Worm (Caenorhabditis elegans) whole organism, L4 larva: ENCODE measurements around the gene lido-18.

Experiments
- D1046.2 ChIP-seq: fragments of 200-800 bp; sonication (Bioruptor generic); IDR thresholded peaks from 2 replicates; pipeline ENCODE4 v1.3.6; 2022; ENCODE audit warnings: missing genetic modification characterization, missing compliant biosample characterization
- F49E8.2 ChIP-seq: sonication (generic microtip); optimal IDR thresholded peaks from 2 replicates; lab custom pipeline; 2016; ENCODE audit warnings: missing compliant biosample characterization, mild to moderate bottlenecking, missing genetic modification characterization, borderline replicate concordance
- Y105C5A.15 ChIP-seq: fragments of 200-800 bp; sonication (Bioruptor generic); IDR thresholded peaks from 2 replicates; pipeline ENCODE4 v1.3.6; 2022; ENCODE audit warnings: missing genetic modification characterization, missing compliant biosample characterization
- Y5F2A.4 ChIP-seq: fragments of 200-800 bp; sonication (Bioruptor generic); optimal IDR thresholded peaks from 2 replicates; lab custom pipeline; 2018; ENCODE audit warnings: mild to moderate bottlenecking, missing genetic modification characterization, missing compliant biosample characterization
- Y75B8A.6 ChIP-seq: fragments of 200-800 bp; sonication (Bioruptor generic); IDR thresholded peaks from 2 replicates; pipeline ENCODE4 v1.3.6; 2022; ENCODE audit warnings: missing genetic modification reagents, missing genetic modification characterization, missing compliant biosample characterization
- ZK546.5 ChIP-seq, 2 experiments: sonication (generic microtip); optimal IDR thresholded peaks; 2 replicates each; lab custom pipeline; 2017; ENCODE audit warnings: missing biosample characterization in 2 of 2, missing genetic modification characterization in 2 of 2
- ama-1 ChIP-seq: fragments of 150-350 bp; optimal IDR thresholded peaks from 2 replicates; lab custom pipeline; 2014; ENCODE audit warnings: inconsistent platforms, mixed read lengths
- arid-1 ChIP-seq: fragments of 200-800 bp; sonication (Bioruptor generic); conservative IDR thresholded peaks from 2 replicates; pipeline ENCODE4 v1.3.6; 2022; ENCODE audit warnings: missing genetic modification reagents, missing genetic modification characterization, missing compliant biosample characterization
- attf-4 ChIP-seq: sonication (generic microtip); optimal IDR thresholded peaks from 3 replicates; lab custom pipeline; 2017; ENCODE audit warnings: missing biosample characterization, missing genetic modification characterization
- ceh-28 ChIP-seq: fragments of 150-350 bp; optimal IDR thresholded peaks from 2 replicates; lab custom pipeline; 2014; ENCODE audit warnings: missing biosample characterization, missing genetic modification reagents, missing genetic modification characterization
- ceh-44 ChIP-seq: fragments of 200-800 bp; sonication (Bioruptor generic); IDR thresholded peaks from 2 replicates; pipeline ENCODE4 v1.3.6; 2022; ENCODE audit warnings: missing genetic modification reagents, missing genetic modification characterization, missing compliant biosample characterization
- ceh-62 ChIP-seq: sonication (generic microtip); optimal IDR thresholded peaks from 2 replicates; lab custom pipeline; 2017; ENCODE audit warnings: missing biosample characterization, missing genetic modification characterization
- daf-16 ChIP-seq, 3 experiments: sonication (generic microtip); optimal IDR thresholded peaks; 2 replicates each; lab custom pipeline; 2016 to 2017; ENCODE audit warnings: missing genetic modification characterization in 3 of 3, missing genetic modification reagents in 3 of 3, mild to moderate bottlenecking in 2 of 3, missing compliant biosample characterization in 2 of 3, missing biosample characterization in 1 of 3, moderate library complexity in 1 of 3
- dmd-6 ChIP-seq: fragments of 200-800 bp; sonication (Bioruptor generic); IDR thresholded peaks from 2 replicates; pipeline ENCODE4 v1.3.6; 2022; ENCODE audit warnings: missing genetic modification reagents, missing genetic modification characterization, missing compliant biosample characterization
- dmd-8 ChIP-seq: fragments of 200-800 bp; sonication (Bioruptor generic); IDR thresholded peaks from 2 replicates; pipeline ENCODE4 v1.3.6; 2022; ENCODE audit warnings: missing genetic modification characterization, missing compliant biosample characterization
- dpl-1 ChIP-seq: fragments of 150-350 bp; optimal IDR thresholded peaks from 2 replicates; lab custom pipeline; 2014; ENCODE audit warnings: missing biosample characterization, missing genetic modification reagents, missing genetic modification characterization
- duxl-1 ChIP-seq: sonication (generic microtip); optimal IDR thresholded peaks from 2 replicates; lab custom pipeline; 2016; ENCODE audit warnings: mild to moderate bottlenecking, missing genetic modification characterization, moderate library complexity, missing compliant biosample characterization; ENCODE audit not compliant: poor library complexity
- dve-1 ChIP-seq: sonication (generic microtip); optimal IDR thresholded peaks from 2 replicates; lab custom pipeline; 2017; ENCODE audit warnings: antibody characterized with exemption, mild to moderate bottlenecking, missing genetic modification characterization, missing compliant biosample characterization; ENCODE audit not compliant: insufficient read depth
- egl-43 ChIP-seq: fragments of 200-800 bp; sonication (Bioruptor generic); IDR thresholded peaks from 2 replicates; pipeline ENCODE4 v1.3.6; 2022; ENCODE audit warnings: missing genetic modification reagents, missing genetic modification characterization, missing compliant biosample characterization
- fos-1 ChIP-seq: fragments of 150-350 bp; optimal IDR thresholded peaks from 2 replicates; lab custom pipeline; 2014; ENCODE audit warnings: missing biosample characterization, missing genetic modification characterization
- gei-8 ChIP-seq: fragments of 200-800 bp; sonication (Bioruptor generic); optimal IDR thresholded peaks from 2 replicates; lab custom pipeline; 2018; ENCODE audit warnings: mild to moderate bottlenecking, missing genetic modification characterization, missing compliant biosample characterization
- hif-1 ChIP-seq, 2 experiments: sonication (generic microtip); optimal IDR thresholded peaks; 2 replicates each; lab custom pipeline; 2016 to 2017; ENCODE audit warnings: missing compliant biosample characterization in 2 of 2, missing genetic modification characterization in 2 of 2, missing genetic modification reagents in 2 of 2, missing genotype in 2 of 2, mild to moderate bottlenecking in 1 of 2
- hmg-1.1 ChIP-seq: fragments of 200-800 bp; sonication (Bioruptor generic); IDR thresholded peaks from 2 replicates; pipeline ENCODE4 v1.3.6; 2022; ENCODE audit warnings: missing genetic modification reagents, missing genetic modification characterization, missing compliant biosample characterization
- lin-1 ChIP-seq: fragments of 200-800 bp; sonication (Bioruptor generic); IDR thresholded peaks from 2 replicates; pipeline ENCODE4 v1.3.6; 2022; ENCODE audit warnings: missing genetic modification reagents, missing genetic modification characterization, missing compliant biosample characterization
- lin-13 ChIP-seq: fragments of 150-350 bp; optimal IDR thresholded peaks from 2 replicates; lab custom pipeline; 2014; ENCODE audit warnings: missing biosample characterization, missing genetic modification reagents, missing genetic modification characterization
- lin-38 ChIP-seq: fragments of 200-800 bp; sonication (Bioruptor generic); IDR thresholded peaks from 2 replicates; pipeline ENCODE4 v1.3.6; 2022; ENCODE audit warnings: missing genetic modification reagents, missing genetic modification characterization, missing compliant biosample characterization
- lin-39 ChIP-seq: fragments of 150-350 bp; optimal IDR thresholded peaks from 2 replicates; lab custom pipeline; 2014; ENCODE audit warnings: missing biosample characterization, missing genetic modification reagents, missing genetic modification characterization
- lsy-2 ChIP-seq, 2 experiments: fragments of 150-350 bp in 1 of 2; sonication (generic microtip) in 1 of 2; optimal IDR thresholded peaks; 2 replicates each; lab custom pipeline; 2014 to 2017; ENCODE audit warnings: missing biosample characterization in 2 of 2, missing genetic modification characterization in 2 of 2
- madf-5 ChIP-seq, 2 experiments: fragments of 200-800 bp; sonication (Bioruptor generic); IDR thresholded peaks; 2 replicates each; pipeline ENCODE4 v1.3.6; 2022; ENCODE audit warnings: missing compliant biosample characterization in 2 of 2, missing genetic modification characterization in 2 of 2
- mep-1 ChIP-seq: fragments of 150-350 bp; sonication (generic microtip); optimal IDR thresholded peaks from 3 replicates; lab custom pipeline; 2014; ENCODE audit warnings: missing biosample characterization, missing genetic modification characterization
- mes-2 ChIP-seq: sonication (generic microtip); optimal IDR thresholded peaks from 2 replicates; lab custom pipeline; 2016; ENCODE audit warnings: missing genotype, mild to moderate bottlenecking, missing genetic modification characterization, missing compliant biosample characterization; ENCODE audit not compliant: poor library complexity, severe bottlenecking
- mxl-2 ChIP-seq: fragments of 200-800 bp; sonication (Bioruptor generic); conservative IDR thresholded peaks from 2 replicates; pipeline ENCODE4 v1.3.6; 2022; ENCODE audit warnings: missing genetic modification reagents, missing genetic modification characterization, missing compliant biosample characterization
- nhr-10 ChIP-seq: fragments of 150-350 bp; optimal IDR thresholded peaks from 2 replicates; lab custom pipeline; 2014; ENCODE audit warnings: missing biosample characterization, missing genetic modification characterization
- nhr-41 ChIP-seq: fragments of 200-800 bp; sonication (Bioruptor generic); IDR thresholded peaks from 2 replicates; pipeline ENCODE4 v1.3.6; 2022; ENCODE audit warnings: missing genetic modification reagents, missing genetic modification characterization, missing compliant biosample characterization
- nhr-76 ChIP-seq: fragments of 150-350 bp; optimal IDR thresholded peaks from 2 replicates; lab custom pipeline; 2014; ENCODE audit warnings: missing biosample characterization, missing genetic modification characterization
- snpc-1.2 ChIP-seq: fragments of 200-800 bp; sonication (Bioruptor generic); IDR thresholded peaks from 2 replicates; pipeline ENCODE4 v1.3.6; 2022; ENCODE audit warnings: missing genetic modification reagents, missing genetic modification characterization, missing compliant biosample characterization
- spr-1 ChIP-seq: sonication (generic microtip); optimal IDR thresholded peaks from 2 replicates; lab custom pipeline; 2016; ENCODE audit warnings: mild to moderate bottlenecking, missing genetic modification characterization, missing compliant biosample characterization
- spr-3 ChIP-seq: fragments of 200-800 bp; sonication (Bioruptor generic); optimal IDR thresholded peaks from 2 replicates; lab custom pipeline; 2018; ENCODE audit warnings: mild to moderate bottlenecking, missing genetic modification characterization, missing compliant biosample characterization
- tra-1 ChIP-seq: fragments of 200-800 bp; sonication (Bioruptor generic); IDR thresholded peaks from 2 replicates; pipeline ENCODE4 v1.3.6; 2022; ENCODE audit warnings: missing genetic modification reagents, missing genetic modification characterization, missing compliant biosample characterization
- unc-130 ChIP-seq: sonication (generic microtip); optimal IDR thresholded peaks from 2 replicates; lab custom pipeline; 2016; ENCODE audit warnings: missing genetic modification reagents, missing genetic modification characterization, missing compliant biosample characterization
- unc-39 ChIP-seq: sonication (generic microtip); optimal IDR thresholded peaks from 2 replicates; lab custom pipeline; 2017; ENCODE audit warnings: missing biosample characterization, missing genetic modification characterization
- vab-7 ChIP-seq: fragments of 200-800 bp; sonication (Bioruptor generic); IDR thresholded peaks from 2 replicates; pipeline ENCODE4 v1.3.6; 2022; ENCODE audit warnings: missing genetic modification reagents, missing genetic modification characterization, missing compliant biosample characterization
- zag-1 ChIP-seq: fragments of 150-350 bp; optimal IDR thresholded peaks from 2 replicates; lab custom pipeline; 2014; ENCODE audit warnings: missing biosample characterization, missing genetic modification characterization
- zfp-3 ChIP-seq: fragments of 200-800 bp; sonication (Bioruptor generic); conservative IDR thresholded peaks from 2 replicates; pipeline ENCODE4 v1.3.6; 2022; ENCODE audit warnings: missing genetic modification reagents, missing genetic modification characterization, missing compliant biosample characterization

lido-18 gene

ce11 chrIII:7710943-7711342 is 48.9 kb downstream of the lido-18 start (continued):
- 0 out of 2 replicates have a peak, but pooled peaks have one; percentile 29 for TF ChIP-seq vab-7 (GFP tag; lab: Robert Waterston, UW)
- no peak for TF ChIP-seq zfp-3
- TF ChIP-seq madf-5 (GFP tag; IDR thresholded peaks at IDR 0.05; lab: Robert Waterston, UW) = no peak
- TF ChIP-seq nhr-76 (tag; lab: Kevin White, UChicago) = no peak
- TF ChIP-seq gei-8 = no peak
- TF ChIP-seq fos-1 (tag; lab: Kevin White, UChicago) = no peak
- no peak for TF ChIP-seq ama-1 (lab: Kevin White, UChicago)
- TF ChIP-seq unc-39 (tag; lab: Kevin White, UChicago) = no peak
- TF ChIP-seq nhr-41 (GFP tag; lab: Robert Waterston, UW) = no peak
- TF ChIP-seq dmd-6 (GFP tag; lab: Robert Waterston, UW) = no peak; the same call in 1 of the 2 replicates
- TF ChIP-seq ceh-62 (tag; lab: Kevin White, UChicago) = no peak
- no peak for TF ChIP-seq Y105C5A.15 (GFP tag; lab: Robert Waterston, UW)
- peak; percentile 36 for TF ChIP-seq dpl-1 (GFP tag; lab: Kevin White, UChicago)
- peak; percentile 60 for TF ChIP-seq mep-1 (tag; lab: Kevin White, UChicago)
- no peak for TF ChIP-seq dmd-8 (GFP tag; lab: Robert Waterston, UW)
- no peak for TF ChIP-seq D1046.2 (GFP tag; lab: Robert Waterston, UW)
- TF ChIP-seq F49E8.2 (tag; lab: Kevin White, UChicago) = no peak
- TF ChIP-seq lin-39 = no peak
- TF ChIP-seq ceh-44 (GFP tag; lab: Robert Waterston, UW) = no peak
- TF ChIP-seq ZK546.5 (tag; optimal IDR thresholded peaks at IDR 0.05; lab: Kevin White, UChicago) = no peak
- no peak for TF ChIP-seq ceh-28 (tag; lab: Kevin White, UChicago)
- no peak for TF ChIP-seq daf-16 (GFP tag; optimal IDR thresholded peaks at IDR 0.05; lab: Kevin White, UChicago)
- TF ChIP-seq daf-16 (tag; optimal IDR thresholded peaks at IDR 0.05; lab: Kevin White, UChicago) = peak; percentile 35
- no peak for TF ChIP-seq unc-130 (GFP tag; lab: Kevin White, UChicago)
- no peak for TF ChIP-seq tra-1 (GFP tag; lab: Robert Waterston, UW)
- no peak for TF ChIP-seq mxl-2
- no peak for TF ChIP-seq nhr-10 (tag; lab: Kevin White, UChicago)
- TF ChIP-seq Y5F2A.4 (GFP tag; lab: Kevin White, UChicago) = no peak
- peak; percentile 45 for TF ChIP-seq dve-1 (tag; lab: Kevin White, UChicago)
- no peak for TF ChIP-seq zag-1 (tag; lab: Kevin White, UChicago)
- no peak for TF ChIP-seq lin-1
- no peak for TF ChIP-seq spr-1

ce11 chrIII:7711495-7711894 is 49.4 kb downstream of the lido-18 start:
- no peak for TF ChIP-seq mep-1 (tag; lab: Kevin White, UChicago)
- no peak for TF ChIP-seq ZK546.5 (tag; optimal IDR thresholded peaks at IDR 0.05; lab: Kevin White, UChicago)
- TF ChIP-seq snpc-1.2 = no peak
- no peak for TF ChIP-seq hif-1 (tag; optimal IDR thresholded peaks at IDR 0.05; lab: Kevin White, UChicago)
- TF ChIP-seq zag-1 (tag; lab: Kevin White, UChicago) = no peak
- no peak for TF ChIP-seq Y75B8A.6 (GFP tag; lab: Robert Waterston, UW)
- no peak for TF ChIP-seq gei-8
- TF ChIP-seq Y105C5A.15 (GFP tag; lab: Robert Waterston, UW) = no peak
- no peak for TF ChIP-seq lin-38 (GFP tag; lab: Robert Waterston, UW)

ce11 chrIII:7711908-7712359 is 49.9 kb downstream of the lido-18 start, which contains the start of gene C03B8.3:
Gene C03B8.3, plus strand, starts transcription at chrIII:7712309.
- TF ChIP-seq lin-13 (GFP tag; lab: Kevin White, UChicago) (peak; percentile 77), hmg-1.1 (GFP tag; lab: Robert Waterston, UW) (0 out of 2 replicates have a peak, but pooled peaks have one; percentile 11), arid-1 (GFP tag; lab: Robert Waterston, UW) (0 out of 2 replicates have a peak, but pooled peaks have one; percentile 24), duxl-1 (tag; lab: Kevin White, UChicago) (no peak), lsy-2 (tag; optimal IDR thresholded peaks at IDR 0.05; lab: Kevin White, UChicago) (peak in 1 of 2 experiments; percentile 28), attf-4 (no peak), mes-2 (tag; lab: Kevin White, UChicago) (peak; percentile 54), egl-43 (GFP tag; lab: Robert Waterston, UW) (no peak), spr-3 (GFP tag; lab: Kevin White, UChicago) (no peak)
